Worm (Caenorhabditis elegans): ENCODE measurements around the gene pdtf-1.

- TF ChIP-seq ama-1 (optimal IDR thresholded peaks at IDR 0.05), result no peak
- no peak for TF ChIP-seq gmeb-1 (tag; optimal IDR thresholded peaks at IDR 0.05)
- TF ChIP-seq alr-1 (tag; optimal IDR thresholded peaks at IDR 0.05), result no peak
- no peak for TF ChIP-seq snpc-4 (tag; optimal IDR thresholded peaks at IDR 0.05)
- no peak for TF ChIP-seq mdl-1 (tag; optimal IDR thresholded peaks at IDR 0.05)
- no peak for TF ChIP-seq egl-27 (tag; optimal IDR thresholded peaks at IDR 0.05)
- no peak for TF ChIP-seq lin-13 (GFP tag; optimal IDR thresholded peaks at IDR 0.05)
- no peak for TF ChIP-seq lin-11 (tag; optimal IDR thresholded peaks at IDR 0.05)
- TF ChIP-seq nhr-11 (tag; optimal IDR thresholded peaks at IDR 0.05), result no peak
- no peak for TF ChIP-seq ztf-1 (GFP tag; conservative IDR thresholded peaks at IDR 0.05)
These were observed 36.5 kb upstream of the pdtf-1 start, which contains the start of gene timm-17B.2 for ce11 chrIV:8396348-8396747.
